Worm (Caenorhabditis elegans) whole organism, L4 larva: ENCODE data around the gene unc-10.

Experiments used
- F10B5.3 ChIP-seq: sonication (generic microtip); optimal IDR thresholded peaks from 2 replicates; lab custom pipeline; 2016; ENCODE audit warnings: mild to moderate bottlenecking, missing genetic modification characterization, missing compliant biosample characterization
- F44E2.7 ChIP-seq: fragments of 200-800 bp; sonication (Bioruptor generic); IDR thresholded peaks from 2 replicates; pipeline ENCODE4 v2.1.2; 2022; ENCODE audit warnings: missing genetic modification characterization, missing compliant biosample characterization
- T20F7.1 ChIP-seq: fragments of 200-800 bp; sonication (Bioruptor generic); optimal IDR thresholded peaks from 2 replicates; lab custom pipeline; 2018; ENCODE audit warnings: mild to moderate bottlenecking, missing genetic modification characterization, missing compliant biosample characterization
- Y48G9A.11 ChIP-seq: fragments of 200-800 bp; sonication (Bioruptor generic); IDR thresholded peaks from 2 replicates; pipeline ENCODE4 v1.3.6; 2022; ENCODE audit warnings: missing genetic modification reagents, missing genetic modification characterization, missing compliant biosample characterization
- aha-1 ChIP-seq: fragments of 150-350 bp; peaks from one replicate; lab custom pipeline; 2014; ENCODE audit warnings: missing biosample characterization, missing genetic modification characterization
- ceh-28 ChIP-seq: fragments of 150-350 bp; optimal IDR thresholded peaks from 2 replicates; lab custom pipeline; 2014; ENCODE audit warnings: missing biosample characterization, missing genetic modification reagents, missing genetic modification characterization
- ceh-32 ChIP-seq: sonication (generic microtip); optimal IDR thresholded peaks from 2 replicates; lab custom pipeline; 2016; ENCODE audit warnings: mild to moderate bottlenecking, missing genetic modification characterization, missing compliant biosample characterization; ENCODE audit not compliant: poor library complexity
- ceh-44 ChIP-seq: fragments of 200-800 bp; sonication (Bioruptor generic); IDR thresholded peaks from 2 replicates; pipeline ENCODE4 v1.3.6; 2022; ENCODE audit warnings: missing genetic modification reagents, missing genetic modification characterization, missing compliant biosample characterization
- ceh-62 ChIP-seq: sonication (generic microtip); optimal IDR thresholded peaks from 2 replicates; lab custom pipeline; 2017; ENCODE audit warnings: missing biosample characterization, missing genetic modification characterization
- ceh-82 ChIP-seq: sonication (generic microtip); optimal IDR thresholded peaks from 2 replicates; lab custom pipeline; 2017; ENCODE audit warnings: missing biosample characterization, missing genetic modification characterization
- duxl-1 ChIP-seq: sonication (generic microtip); optimal IDR thresholded peaks from 2 replicates; lab custom pipeline; 2016; ENCODE audit warnings: mild to moderate bottlenecking, missing genetic modification characterization, moderate library complexity, missing compliant biosample characterization; ENCODE audit not compliant: poor library complexity
- egl-43 ChIP-seq: fragments of 200-800 bp; sonication (Bioruptor generic); IDR thresholded peaks from 2 replicates; pipeline ENCODE4 v1.3.6; 2022; ENCODE audit warnings: missing genetic modification reagents, missing genetic modification characterization, missing compliant biosample characterization
- hlh-30 ChIP-seq: sonication (generic microtip); optimal IDR thresholded peaks from 2 replicates; lab custom pipeline; 2017; ENCODE audit warnings: antibody characterized with exemption, mild to moderate bottlenecking, missing genetic modification characterization, missing compliant biosample characterization; ENCODE audit not compliant: insufficient read depth
- mep-1 ChIP-seq: fragments of 150-350 bp; sonication (generic microtip); optimal IDR thresholded peaks from 3 replicates; lab custom pipeline; 2014; ENCODE audit warnings: missing biosample characterization, missing genetic modification characterization
- nhr-10 ChIP-seq: fragments of 150-350 bp; optimal IDR thresholded peaks from 2 replicates; lab custom pipeline; 2014; ENCODE audit warnings: missing biosample characterization, missing genetic modification characterization
- nhr-111 ChIP-seq: fragments of 200-800 bp; sonication (Bioruptor generic); optimal IDR thresholded peaks from 2 replicates; lab custom pipeline; 2018; ENCODE audit warnings: mild to moderate bottlenecking, missing genetic modification characterization, missing compliant biosample characterization
- nhr-25 ChIP-seq: sonication (generic microtip); optimal IDR thresholded peaks from 2 replicates; lab custom pipeline; 2017; ENCODE audit warnings: missing genetic modification characterization, mild to moderate bottlenecking, missing compliant biosample characterization, antibody characterized with exemption, moderate library complexity, borderline replicate concordance; ENCODE audit not compliant: insufficient read depth
- nhr-77 ChIP-seq: fragments of 150-350 bp; optimal IDR thresholded peaks from 2 replicates; lab custom pipeline; 2014; ENCODE audit warnings: missing biosample characterization, missing genetic modification characterization
- pha-4 ChIP-seq, 2 experiments: fragments of 150-350 bp in 1 of 2; fragments of 200-800 bp in 1 of 2; sonication (Bioruptor generic) in 1 of 2; IDR thresholded peaks in 1 of 2; optimal IDR thresholded peaks in 1 of 2; 2 replicates each; pipeline versions ENCODE4 v1.3.6 to Lab custom; 2014 to 2022; ENCODE audit warnings: missing genetic modification characterization in 2 of 2, missing genetic modification reagents in 2 of 2, missing biosample characterization in 1 of 2, missing compliant biosample characterization in 1 of 2
- pqm-1 ChIP-seq: sonication (generic microtip); optimal IDR thresholded peaks from 2 replicates; lab custom pipeline; 2017; ENCODE audit warnings: missing biosample characterization, missing genetic modification characterization
- set-16 ChIP-seq: fragments of 200-800 bp; sonication (Bioruptor generic); IDR thresholded peaks from 2 replicates; pipeline ENCODE4 v1.3.6; 2022; ENCODE audit warnings: missing genetic modification reagents, missing genetic modification characterization, missing compliant biosample characterization
- snpc-4 ChIP-seq: fragments of 150-350 bp; optimal IDR thresholded peaks from 2 replicates; lab custom pipeline; 2014; ENCODE audit warnings: missing biosample characterization, missing genetic modification characterization
- spr-3 ChIP-seq: fragments of 200-800 bp; sonication (Bioruptor generic); optimal IDR thresholded peaks from 2 replicates; lab custom pipeline; 2018; ENCODE audit warnings: mild to moderate bottlenecking, missing genetic modification characterization, missing compliant biosample characterization
- tra-1 ChIP-seq: fragments of 200-800 bp; sonication (Bioruptor generic); IDR thresholded peaks from 2 replicates; pipeline ENCODE4 v1.3.6; 2022; ENCODE audit warnings: missing genetic modification reagents, missing genetic modification characterization, missing compliant biosample characterization
- unc-62 ChIP-seq, 3 experiments: fragments of 150-350 bp in 1 of 3; sonication (generic microtip); optimal IDR thresholded peaks in 2 of 3; peaks in 1 of 3; 1 replicate in 1 of 3; 2 replicates in 2 of 3; lab custom pipeline; 2014 to 2017; ENCODE audit warnings: missing biosample characterization in 3 of 3, missing genetic modification characterization in 3 of 3, missing genetic modification reagents in 3 of 3, missing genotype in 1 of 3
- vab-7 ChIP-seq: fragments of 200-800 bp; sonication (Bioruptor generic); IDR thresholded peaks from 2 replicates; pipeline ENCODE4 v1.3.6; 2022; ENCODE audit warnings: missing genetic modification reagents, missing genetic modification characterization, missing compliant biosample characterization
- zag-1 ChIP-seq: fragments of 150-350 bp; optimal IDR thresholded peaks from 2 replicates; lab custom pipeline; 2014; ENCODE audit warnings: missing biosample characterization, missing genetic modification characterization
- zfp-3 ChIP-seq: fragments of 200-800 bp; sonication (Bioruptor generic); conservative IDR thresholded peaks from 2 replicates; pipeline ENCODE4 v1.3.6; 2022; ENCODE audit warnings: missing genetic modification reagents, missing genetic modification characterization, missing compliant biosample characterization
- zip-11 ChIP-seq: fragments of 200-800 bp; sonication (Bioruptor generic); IDR thresholded peaks from 2 replicates; pipeline ENCODE4 v1.3.6; 2022; ENCODE audit warnings: missing genetic modification characterization, missing compliant biosample characterization
- ztf-7 ChIP-seq: fragments of 150-350 bp; optimal IDR thresholded peaks from 2 replicates; lab custom pipeline; 2014; ENCODE audit warnings: missing biosample characterization, missing genetic modification characterization

unc-10 gene

ce11 chrX:7283136-7283535 is 3.0 kb upstream of the unc-10 start:
- TF ChIP-seq aha-1 (tag; lab: Kevin White, UChicago) (peak; percentile 96), duxl-1 (no peak), unc-62 (GFP tag; optimal IDR thresholded peaks at IDR 0.05 in 1 of 2; lab: Kevin White, UChicago) (peak in 1 of 2 experiments; percentile 8), unc-62 (tag; optimal IDR thresholded peaks at IDR 0.05; lab: Kevin White, UChicago) (no peak), ztf-7 (tag; lab: Kevin White, UChicago) (no peak)

ce11 chrX:7281347-7281746 is 1.2 kb upstream of the unc-10 start:
- TF ChIP-seq nhr-111 (GFP tag; lab: Kevin White, UChicago) (no peak), set-16 (GFP tag; lab: Robert Waterston, UW) (peak; percentile 36; the same call in 1 of the 2 replicates)

DNA sequence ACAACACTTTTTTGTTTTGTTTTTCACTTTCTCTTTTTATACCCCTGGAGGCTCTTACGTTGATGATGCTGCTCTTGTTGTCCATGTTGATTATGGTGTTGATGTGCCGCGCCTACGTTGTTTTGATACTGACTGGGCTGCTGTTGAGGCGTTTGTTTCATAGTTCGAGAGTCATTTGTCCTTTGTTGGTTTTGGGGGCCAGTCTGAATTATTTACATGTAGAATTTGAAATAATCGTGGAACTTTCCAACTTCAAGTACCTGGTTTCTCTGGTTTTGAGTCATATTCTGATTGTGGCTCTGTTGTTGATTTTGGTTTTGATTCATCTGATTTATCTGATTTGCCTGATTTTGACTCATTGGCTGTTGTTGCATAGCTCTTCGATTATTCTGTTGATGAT is 2.0 kb downstream of the unc-10 start:
- peak in 1 of 2 experiments; percentile 95 for TF ChIP-seq unc-62 (GFP tag; optimal IDR thresholded peaks at IDR 0.05 in 1 of 2; lab: Kevin White, UChicago)
- no peak for TF ChIP-seq unc-62 (tag; optimal IDR thresholded peaks at IDR 0.05; lab: Kevin White, UChicago)
- no peak for TF ChIP-seq mep-1 (tag; lab: Kevin White, UChicago)

- no peak for TF ChIP-seq unc-62 (GFP tag; optimal IDR thresholded peaks at IDR 0.05 in 1 of 2; lab: Kevin White, UChicago)
- TF ChIP-seq unc-62 (tag; optimal IDR thresholded peaks at IDR 0.05; lab: Kevin White, UChicago): no peak
- TF ChIP-seq ceh-82 (tag; lab: Kevin White, UChicago): no peak
- no peak for TF ChIP-seq zfp-3 (GFP tag; lab: Robert Waterston, UW)
- TF ChIP-seq vab-7 (GFP tag; lab: Robert Waterston, UW): no peak
- TF ChIP-seq ceh-32 (tag; lab: Kevin White, UChicago): no peak
These were observed 8.2 kb downstream of the unc-10 start, which contains the start of gene F46H5.11 for ce11 chrX:7271968-7272367. TSS of gene F46H5.11 (minus strand) at chrX:7272068.

DNA sequence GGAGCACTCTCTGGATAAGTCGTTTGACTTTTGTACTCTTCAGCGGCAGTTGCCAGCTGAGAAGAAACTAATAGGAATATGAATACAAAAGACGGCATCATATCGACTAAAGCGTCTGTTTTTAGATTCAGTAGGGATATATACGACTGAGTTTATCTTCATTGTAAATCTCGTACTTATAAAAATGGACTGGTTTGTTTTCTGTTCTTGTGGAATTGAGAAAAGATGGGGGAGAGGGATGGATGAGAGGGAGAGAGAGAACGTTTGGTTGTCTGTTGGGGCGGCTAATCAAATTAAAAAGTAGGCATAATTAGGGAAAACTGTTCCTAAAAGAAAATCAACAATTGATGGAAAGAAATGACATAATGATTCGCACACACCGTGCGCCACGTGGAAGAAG is 10.7 kb downstream of the unc-10 start, which contains the start of gene grd-7:
TSS of gene grd-7 (minus strand) at position 101 of the 400 bp plus-strand sequence.
- TF ChIP-seq spr-3 (GFP tag; lab: Kevin White, UChicago): no peak
- 0 out of 2 replicates have a peak, but pooled peaks have one; percentile 38 for TF ChIP-seq set-16 (GFP tag; lab: Robert Waterston, UW)

DNA sequence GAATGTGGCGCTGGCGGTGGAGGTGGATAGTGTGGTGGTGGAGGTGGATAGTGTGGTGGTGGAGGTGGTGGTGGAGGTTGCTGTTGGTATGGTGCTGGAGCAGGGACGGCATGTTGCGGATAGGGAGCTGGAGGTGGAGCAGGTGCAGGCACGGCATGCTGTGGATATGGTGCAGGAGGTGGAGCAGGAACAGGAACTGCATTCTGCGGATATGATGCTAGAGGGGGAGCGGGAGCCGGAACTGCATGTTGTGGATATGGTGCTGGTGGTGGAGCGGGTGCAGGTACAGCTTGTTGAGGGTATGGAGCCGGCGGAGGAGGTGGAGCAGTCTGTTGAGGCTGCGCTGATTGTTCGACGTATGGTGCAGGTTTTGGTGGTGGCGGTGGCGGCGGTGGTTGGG is 11.2 kb downstream of the unc-10 start:
- TF ChIP-seq set-16 (GFP tag; lab: Robert Waterston, UW) (peak; percentile 92), nhr-25 (tag; lab: Kevin White, UChicago) (no peak)

DNA sequence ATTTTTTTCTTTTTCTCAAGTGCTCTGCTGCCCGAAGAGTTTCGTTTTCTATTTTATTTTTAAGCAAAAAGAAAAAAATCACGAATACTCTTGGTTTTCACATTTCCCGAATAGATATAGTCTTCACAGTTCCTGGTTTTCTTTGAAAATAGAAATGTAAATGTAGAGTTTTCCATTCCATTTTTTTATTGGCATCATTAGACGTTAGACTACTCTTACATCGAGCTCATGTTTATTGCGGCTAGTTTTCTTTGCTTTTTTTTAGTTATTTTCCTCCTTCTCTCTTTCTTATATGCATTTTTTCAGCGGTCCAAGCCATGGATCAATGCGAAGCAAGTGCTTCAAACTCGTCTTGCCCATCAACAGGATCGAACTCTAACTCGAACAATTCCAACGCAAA is 14.8 kb downstream of the unc-10 start, which contains the start of gene F46H5.2:
TSS of gene F46H5.2 (plus strand) at position 301 of the 400 bp plus-strand sequence.
- no peak; the same call in 1 of the 2 replicates for TF ChIP-seq set-16 (GFP tag; lab: Robert Waterston, UW)
- TF ChIP-seq pqm-1: no peak
- no peak for TF ChIP-seq ceh-62 (tag; lab: Kevin White, UChicago)
- no peak for TF ChIP-seq pha-4 (GFP tag; IDR thresholded peaks at IDR 0.05; lab: Robert Waterston, UW)
- TF ChIP-seq pha-4 (tag; optimal IDR thresholded peaks at IDR 0.05; lab: Kevin White, UChicago): no peak
- no peak for TF ChIP-seq T20F7.1 (GFP tag; lab: Kevin White, UChicago)
- no peak for TF ChIP-seq tra-1 (GFP tag; lab: Robert Waterston, UW)
- TF ChIP-seq nhr-111 (GFP tag; lab: Kevin White, UChicago): no peak
- no peak for TF ChIP-seq ceh-44
- TF ChIP-seq nhr-10 (tag; lab: Kevin White, UChicago): no peak
- no peak for TF ChIP-seq Y48G9A.11
- TF ChIP-seq egl-43 (GFP tag; lab: Robert Waterston, UW): no peak
- TF ChIP-seq F10B5.3 (tag; lab: Kevin White, UChicago): no peak
- no peak for TF ChIP-seq nhr-77
- TF ChIP-seq zag-1 (tag; lab: Kevin White, UChicago): no peak
- TF ChIP-seq hlh-30 (tag; lab: Kevin White, UChicago): no peak
- no peak for TF ChIP-seq F44E2.7 (GFP tag; lab: Robert Waterston, UW)
- TF ChIP-seq zip-11 (GFP tag; lab: Robert Waterston, UW): no peak
- TF ChIP-seq snpc-4: no peak
- no peak for TF ChIP-seq ceh-28 (tag; lab: Kevin White, UChicago)
